Worm (Caenorhabditis elegans) whole organism, late embryonic: ENCODE results near the gene Y39B6A.33.

Experiments
- C38D4.7 ChIP-seq: fragments of 200-800 bp; sonication (Bioruptor generic); optimal IDR thresholded peaks from 2 replicates; lab custom pipeline; 2018; ENCODE audit warnings: mild to moderate bottlenecking, missing genetic modification characterization, moderate library complexity, missing compliant biosample characterization
- F13H6.1 ChIP-seq: sonication (generic microtip); optimal IDR thresholded peaks from 2 replicates; lab custom pipeline; 2016; ENCODE audit warnings: missing genetic modification characterization, missing compliant biosample characterization
- K02D7.2 ChIP-seq: sonication (generic microtip); optimal IDR thresholded peaks from 2 replicates; lab custom pipeline; 2017; ENCODE audit warnings: mild to moderate bottlenecking, missing genetic modification characterization, missing compliant biosample characterization
- K09A11.1 ChIP-seq: sonication (generic microtip); optimal IDR thresholded peaks from 2 replicates; lab custom pipeline; 2017; ENCODE audit warnings: antibody characterized with exemption, mild to moderate bottlenecking, missing genetic modification characterization, missing compliant biosample characterization; ENCODE audit not compliant: insufficient read depth
- T23F11.4 ChIP-seq: fragments of 200-800 bp; sonication (Bioruptor generic); optimal IDR thresholded peaks from 2 replicates; lab custom pipeline; 2018; ENCODE audit warnings: mild to moderate bottlenecking, missing genetic modification characterization, missing compliant biosample characterization
- Y22D7AL.16 ChIP-seq: sonication (generic microtip); optimal IDR thresholded peaks from 2 replicates; lab custom pipeline; 2016; ENCODE audit warnings: missing genetic modification characterization, missing compliant biosample characterization
- ceh-22 ChIP-seq: sonication (generic microtip); optimal IDR thresholded peaks from 2 replicates; lab custom pipeline; 2017; ENCODE audit warnings: missing biosample characterization, missing genetic modification characterization
- ceh-30 ChIP-seq: fragments of 150-350 bp; optimal IDR thresholded peaks from 2 replicates; lab custom pipeline; 2014; ENCODE audit warnings: missing biosample characterization, missing genetic modification characterization
- ceh-31 ChIP-seq: sonication (generic microtip); optimal IDR thresholded peaks from 2 replicates; lab custom pipeline; 2016; ENCODE audit warnings: missing genetic modification characterization, missing compliant biosample characterization
- ceh-45 ChIP-seq: fragments of 200-800 bp; sonication (Bioruptor generic); IDR thresholded peaks from 2 replicates; pipeline ENCODE4 v1.3.6; 2022; ENCODE audit warnings: missing genetic modification reagents, missing genetic modification characterization, missing compliant biosample characterization
- ceh-48 ChIP-seq: sonication (generic microtip); optimal IDR thresholded peaks from 2 replicates; lab custom pipeline; 2016; ENCODE audit warnings: missing genetic modification characterization, inconsistent platforms, missing compliant biosample characterization
- ceh-6 ChIP-seq: fragments of 200-800 bp; sonication (Bioruptor generic); optimal IDR thresholded peaks from 2 replicates; lab custom pipeline; 2018; ENCODE audit warnings: mild to moderate bottlenecking, missing genetic modification characterization, missing compliant biosample characterization
- che-1 ChIP-seq: sonication (generic microtip); optimal IDR thresholded peaks from 2 replicates; lab custom pipeline; 2016; ENCODE audit warnings: mild to moderate bottlenecking, missing genetic modification characterization, missing compliant biosample characterization
- dmd-4 ChIP-seq: sonication (generic microtip); optimal IDR thresholded peaks from 2 replicates; lab custom pipeline; 2016; ENCODE audit warnings: borderline replicate concordance, missing genetic modification characterization, missing compliant biosample characterization
- dve-1 ChIP-seq: sonication (generic microtip); optimal IDR thresholded peaks from 2 replicates; lab custom pipeline; 2017; ENCODE audit warnings: antibody characterized with exemption, mild to moderate bottlenecking, missing genetic modification characterization, missing compliant biosample characterization
- elt-2 ChIP-seq: sonication (generic microtip); optimal IDR thresholded peaks from 2 replicates; lab custom pipeline; 2016; ENCODE audit warnings: missing genetic modification reagents, missing genetic modification characterization, missing compliant biosample characterization
- ets-4 ChIP-seq: sonication (generic microtip); optimal IDR thresholded peaks from 2 replicates; lab custom pipeline; 2016; ENCODE audit warnings: missing genetic modification characterization, missing compliant biosample characterization
- eyg-1 ChIP-seq: sonication (generic microtip); optimal IDR thresholded peaks from 2 replicates; lab custom pipeline; 2016; ENCODE audit warnings: missing genotype, missing genetic modification characterization, missing compliant biosample characterization
- fax-1 ChIP-seq: sonication (generic microtip); optimal IDR thresholded peaks from 2 replicates; lab custom pipeline; 2016; ENCODE audit warnings: missing genotype, missing genetic modification characterization, missing compliant biosample characterization
- fkh-10 ChIP-seq: fragments of 150-350 bp; optimal IDR thresholded peaks from 2 replicates; lab custom pipeline; 2014; ENCODE audit warnings: missing biosample characterization, missing genetic modification reagents, missing genetic modification characterization
- hlh-13 ChIP-seq: fragments of 200-800 bp; sonication (Bioruptor generic); optimal IDR thresholded peaks from 2 replicates; lab custom pipeline; 2018; ENCODE audit warnings: mild to moderate bottlenecking, missing genetic modification characterization, missing compliant biosample characterization
- hlh-15 ChIP-seq: sonication (generic microtip); optimal IDR thresholded peaks from 2 replicates; lab custom pipeline; 2016; ENCODE audit warnings: missing genetic modification characterization, missing compliant biosample characterization
- hlh-6 ChIP-seq: sonication (generic microtip); optimal IDR thresholded peaks from 2 replicates; lab custom pipeline; 2016; ENCODE audit warnings: missing genotype, missing genetic modification characterization, missing compliant biosample characterization
- mec-3 ChIP-seq: sonication (generic microtip); optimal IDR thresholded peaks from 2 replicates; lab custom pipeline; 2016; ENCODE audit warnings: borderline replicate concordance, missing genetic modification characterization, missing compliant biosample characterization
- nfya-1 ChIP-seq: sonication (generic microtip); optimal IDR thresholded peaks from 2 replicates; lab custom pipeline; 2017; ENCODE audit warnings: missing genetic modification characterization, mild to moderate bottlenecking, missing compliant biosample characterization, antibody characterized with exemption, moderate library complexity
- nhr-11 ChIP-seq: fragments of 150-350 bp; optimal IDR thresholded peaks from 2 replicates; lab custom pipeline; 2014; ENCODE audit warnings: missing biosample characterization, missing genetic modification characterization
- npax-4 ChIP-seq: sonication (generic microtip); optimal IDR thresholded peaks from 2 replicates; lab custom pipeline; 2016; ENCODE audit warnings: missing genetic modification characterization, missing compliant biosample characterization
- pag-3 ChIP-seq: sonication (generic microtip); optimal IDR thresholded peaks from 2 replicates; lab custom pipeline; 2016; ENCODE audit warnings: missing compliant biosample characterization, missing genetic modification characterization, borderline replicate concordance
- pat-9 ChIP-seq: fragments of 200-800 bp; sonication (Bioruptor generic); optimal IDR thresholded peaks from 2 replicates; lab custom pipeline; 2018; ENCODE audit warnings: mild to moderate bottlenecking, missing genetic modification characterization, moderate library complexity, missing compliant biosample characterization
- pqm-1 ChIP-seq: sonication (generic microtip); optimal IDR thresholded peaks from 2 replicates; lab custom pipeline; 2016; ENCODE audit warnings: missing genetic modification characterization, missing compliant biosample characterization
- pros-1 ChIP-seq: fragments of 150-350 bp; optimal IDR thresholded peaks from 2 replicates; lab custom pipeline; 2014; ENCODE audit warnings: missing biosample characterization, missing genetic modification reagents, missing genetic modification characterization
- syd-9 ChIP-seq: sonication (generic microtip); optimal IDR thresholded peaks from 2 replicates; lab custom pipeline; 2016; ENCODE audit warnings: mild to moderate bottlenecking, missing genetic modification characterization, moderate library complexity, missing compliant biosample characterization
- tbx-2 ChIP-seq: sonication (generic microtip); optimal IDR thresholded peaks from 2 replicates; lab custom pipeline; 2016; ENCODE audit warnings: missing genetic modification characterization, missing compliant biosample characterization
- ttx-3 ChIP-seq: sonication (generic microtip); optimal IDR thresholded peaks from 2 replicates; lab custom pipeline; 2016; ENCODE audit warnings: missing genetic modification reagents, missing genetic modification characterization, missing compliant biosample characterization
- unc-3 ChIP-seq, 2 experiments: fragments of 200-800 bp in 1 of 2; sonication (Bioruptor generic) in 1 of 2; sonication (generic microtip) in 1 of 2; conservative IDR thresholded peaks in 1 of 2; optimal IDR thresholded peaks in 1 of 2; 2 replicates each; pipeline versions ENCODE4 v1.3.6 to Lab custom; 2016 to 2022; ENCODE audit warnings: missing compliant biosample characterization in 2 of 2, missing genetic modification characterization in 2 of 2, missing genetic modification reagents in 1 of 2
- unc-42 ChIP-seq: sonication (generic microtip); optimal IDR thresholded peaks from 2 replicates; lab custom pipeline; 2016; ENCODE audit warnings: missing genotype, missing genetic modification characterization, missing compliant biosample characterization
- unc-86 ChIP-seq: sonication (generic microtip); optimal IDR thresholded peaks from 2 replicates; lab custom pipeline; 2016; ENCODE audit warnings: missing genetic modification characterization, missing compliant biosample characterization
- zip-5 ChIP-seq: sonication (generic microtip); optimal IDR thresholded peaks from 2 replicates; lab custom pipeline; 2016; ENCODE audit warnings: missing genetic modification characterization, missing compliant biosample characterization
- ztf-16 ChIP-seq: sonication (generic microtip); optimal IDR thresholded peaks from 2 replicates; lab custom pipeline; 2017; ENCODE audit warnings: missing genetic modification characterization, missing compliant biosample characterization

The Y39B6A.33 gene

DNA sequence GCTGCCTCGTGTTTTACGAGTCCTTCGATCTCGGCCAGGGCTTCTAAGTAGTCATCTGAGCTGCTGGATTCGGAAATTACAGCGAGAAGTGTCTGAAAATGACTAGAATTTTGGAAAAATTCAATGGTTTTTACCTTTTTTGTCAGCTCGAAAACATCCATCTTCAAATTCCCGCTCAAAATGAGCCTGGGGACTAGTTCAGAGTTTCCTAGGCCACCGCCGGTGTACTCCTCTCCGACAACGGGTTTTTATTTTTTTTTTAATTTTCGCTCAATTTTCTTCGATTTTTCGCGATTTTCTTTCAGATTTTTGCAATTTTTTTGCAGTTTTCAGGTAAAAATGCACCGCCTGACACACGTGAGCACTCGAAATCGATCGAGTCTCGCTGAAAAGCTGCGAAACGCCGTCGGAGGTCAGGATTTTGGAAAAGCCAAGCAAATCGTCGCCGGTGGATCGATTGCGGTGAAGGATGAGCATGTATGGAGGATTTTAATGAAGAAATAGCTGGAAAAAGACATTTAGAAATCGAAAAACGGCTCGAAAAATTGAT lies 20.7 kb upstream of the Y39B6A.33 start, which contains the start of the genes mrps-35 and sws-1 (continued):
- TF ChIP-seq ceh-45 (GFP tag; lab: Robert Waterston, UW) (no peak), unc-86 (tag; lab: Kevin White, UChicago) (no peak), nhr-11 (tag; lab: Kevin White, UChicago) (no peak), pqm-1 (peak; percentile 5), mec-3 (tag; lab: Kevin White, UChicago) (peak; percentile 83), Y22D7AL.16 (tag; lab: Kevin White, UChicago) (no peak), K09A11.1 (tag; lab: Kevin White, UChicago) (no peak), dve-1 (no peak), zip-5 (tag; lab: Kevin White, UChicago) (peak; percentile 82), F13H6.1 (peak; percentile 39), ceh-22 (no peak), unc-3 (GFP tag; conservative IDR thresholded peaks at IDR 0.05; lab: Robert Waterston, UW) (no peak), unc-3 (tag; optimal IDR thresholded peaks at IDR 0.05; lab: Kevin White, UChicago) (no peak), T23F11.4 (GFP tag; lab: Kevin White, UChicago) (no peak), syd-9 (tag; lab: Kevin White, UChicago) (no peak), che-1 (tag; lab: Kevin White, UChicago) (no peak), fkh-10 (GFP tag; lab: Kevin White, UChicago) (no peak), hlh-15 (tag; lab: Kevin White, UChicago) (no peak), ttx-3 (tag; lab: Kevin White, UChicago) (no peak), pag-3 (tag; lab: Kevin White, UChicago) (peak; percentile 37), hlh-6 (tag; lab: Kevin White, UChicago) (peak; percentile 51), ets-4 (peak; percentile 90), ceh-6 (GFP tag; lab: Kevin White, UChicago) (no peak), eyg-1 (tag; lab: Kevin White, UChicago) (peak; percentile 2), pat-9 (no peak), ceh-31 (peak; percentile 97), elt-2 (tag; lab: Kevin White, UChicago) (peak; percentile 56), hlh-13 (no peak), fax-1 (peak; percentile 67), dmd-4 (tag; lab: Kevin White, UChicago) (peak; percentile 13), K02D7.2 (tag; lab: Kevin White, UChicago) (no peak)

ce11 chrV:18981736-18982135 lies 20.0 kb upstream of the Y39B6A.33 start:
- no peak for TF ChIP-seq pros-1 (tag; lab: Kevin White, UChicago)
- TF ChIP-seq ztf-16, result no peak

DNA sequence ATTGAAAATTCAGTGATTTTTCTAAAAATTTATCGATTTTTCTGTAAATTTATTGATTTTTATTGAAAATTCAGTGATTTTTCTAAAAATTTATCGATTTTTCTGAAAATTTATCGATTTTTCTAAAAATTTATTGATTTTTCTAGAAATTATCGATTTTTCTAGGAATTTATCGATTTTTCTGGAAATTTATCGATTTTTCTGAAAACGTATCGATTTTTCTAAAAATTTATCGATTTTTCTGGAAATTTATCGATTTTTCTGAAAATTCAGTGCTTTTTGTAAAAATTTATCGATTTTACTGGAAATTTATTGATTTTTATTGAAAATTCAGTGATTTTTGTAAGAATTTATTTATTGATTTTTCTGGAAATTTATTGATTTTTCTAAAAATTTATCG lies 17.1 kb upstream of the Y39B6A.33 start:
- peak; percentile 68 for TF ChIP-seq ceh-48 (tag; lab: Kevin White, UChicago)

- TF ChIP-seq ceh-48 (tag; lab: Kevin White, UChicago) (peak; percentile 28), pros-1 (tag; lab: Kevin White, UChicago) (no peak)
Measured at ce11 chrV:18986103-18986502, 15.7 kb upstream of the Y39B6A.33 start.

DNA sequence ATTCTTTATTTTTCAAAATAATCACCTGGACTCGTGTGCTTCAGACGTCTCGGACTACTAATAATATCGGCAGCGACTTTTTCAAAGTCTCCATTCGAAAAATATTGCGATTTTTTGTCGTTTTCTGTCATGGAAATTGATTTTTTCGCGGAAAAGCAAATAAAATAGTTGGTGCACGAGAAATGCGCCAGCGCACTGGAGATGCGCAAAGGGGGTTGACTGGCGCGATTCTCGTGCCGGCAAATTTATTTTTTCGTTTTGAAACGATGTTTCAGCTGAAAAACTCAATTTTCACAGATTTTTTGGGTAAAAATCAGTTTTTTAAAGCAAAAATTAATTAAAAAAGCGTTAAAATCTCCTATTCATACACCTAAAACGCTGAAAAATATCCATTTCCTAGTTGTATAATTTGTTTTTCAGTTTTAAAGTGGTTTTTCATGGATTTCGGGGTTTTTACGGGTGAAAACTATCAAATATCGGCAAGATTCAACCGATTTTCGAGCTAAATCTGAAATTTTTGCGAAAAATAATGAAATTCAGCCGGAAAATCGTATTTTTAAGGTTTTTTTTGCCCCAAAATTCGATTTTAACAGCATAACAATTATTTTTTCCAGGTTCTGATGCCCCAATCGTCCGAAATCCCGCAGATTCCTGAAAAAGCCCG lies 11.4 kb upstream of the Y39B6A.33 start, which contains the start of the genes reps-1 and Y39B6A.37:
reps-1 (minus strand) TSS at position 263 of the 664 bp plus-strand sequence.
Y39B6A.37 (plus strand) TSS at position 614 of the 664 bp plus-strand sequence.
- no peak for TF ChIP-seq ceh-6 (GFP tag; lab: Kevin White, UChicago)
- TF ChIP-seq C38D4.7 (GFP tag; lab: Kevin White, UChicago), result no peak
- TF ChIP-seq unc-42 (tag; lab: Kevin White, UChicago), result peak; percentile 15
- peak; percentile 14 for TF ChIP-seq tbx-2 (tag; lab: Kevin White, UChicago)
- TF ChIP-seq npax-4 (tag; lab: Kevin White, UChicago), result no peak
- peak; percentile 27 for TF ChIP-seq ceh-31
- TF ChIP-seq nfya-1, result peak; percentile 30
- TF ChIP-seq ceh-30 (tag; lab: Kevin White, UChicago), result peak; percentile 81
- TF ChIP-seq elt-2 (tag; lab: Kevin White, UChicago), result peak; percentile 42
